Fruit fly (Drosophila melanogaster) whole organism, embryonic: ENCODE data around the gene AGO2.

Experiments used
- Asciz ChIP-seq: fragments of 200-800 bp; sonication (Bioruptor generic); optimal IDR thresholded peaks from 2 replicates; lab custom pipeline; 2017; ENCODE audit warnings: missing biosample characterization, mild to moderate bottlenecking, missing genetic modification characterization, missing genetic modification reagents
- Bdp1 ChIP-seq: fragments of 200-800 bp; sonication (Bioruptor generic); optimal IDR thresholded peaks from 3 replicates; lab custom pipeline; 2016; ENCODE audit warnings: missing biosample characterization, missing genetic modification characterization
- CG15073 ChIP-seq: fragments of 200-800 bp; sonication (Bioruptor generic); optimal IDR thresholded peaks from 2 replicates; lab custom pipeline; 2016; ENCODE audit warnings: missing biosample characterization, missing genetic modification characterization
- CG16815 ChIP-seq: fragments of 200-800 bp; sonication (Bioruptor generic); optimal IDR thresholded peaks from 3 replicates; lab custom pipeline; 2017; ENCODE audit warnings: missing biosample characterization, mild to moderate bottlenecking, missing genetic modification characterization
- CG34224 ChIP-seq: fragments of 200-800 bp; sonication (Bioruptor generic); IDR thresholded peaks from 3 replicates; pipeline ENCODE4 v1.3.6; 2022; ENCODE audit warnings: missing biosample characterization, missing genetic modification characterization; ENCODE audit not compliant: partially characterized antibody
- CG34376 ChIP-seq: fragments of 200-800 bp; sonication (Bioruptor generic); optimal IDR thresholded peaks from 2 replicates; lab custom pipeline; 2018; ENCODE audit warnings: missing biosample characterization, mild to moderate bottlenecking, missing genetic modification characterization
- CG34422 ChIP-seq: fragments of 200-800 bp; sonication (Bioruptor generic); IDR thresholded peaks from 3 replicates; pipeline ENCODE4 v1.3.6; 2022; ENCODE audit warnings: missing biosample characterization, missing genetic modification characterization
- CG4328 ChIP-seq: fragments of 200-800 bp; sonication (Bioruptor generic); optimal IDR thresholded peaks from 3 replicates; lab custom pipeline; 2017; ENCODE audit warnings: missing biosample characterization, missing genetic modification reagents, missing genetic modification characterization
- CG6272 ChIP-seq: fragments of 200-800 bp; sonication (Bioruptor generic); IDR thresholded peaks from 2 replicates; pipeline ENCODE4 v1.3.6; 2022; ENCODE audit warnings: missing biosample characterization, missing genetic modification characterization
- CG7372 ChIP-seq: fragments of 200-800 bp; sonication (Bioruptor generic); IDR thresholded peaks from 2 replicates; pipeline ENCODE4 v1.3.6; 2022; ENCODE audit warnings: missing biosample characterization, missing genetic modification characterization
- CG7928 ChIP-seq: fragments of 200-800 bp; sonication (Bioruptor generic); optimal IDR thresholded peaks from 2 replicates; lab custom pipeline; 2017; ENCODE audit warnings: missing biosample characterization, mild to moderate bottlenecking, missing genetic modification characterization
- D19B ChIP-seq: fragments of 200-800 bp; sonication (Bioruptor generic); optimal IDR thresholded peaks from 2 replicates; lab custom pipeline; 2017; ENCODE audit warnings: missing biosample characterization, mild to moderate bottlenecking, missing genetic modification characterization
- Dad ChIP-seq: fragments of 200-800 bp; sonication (Bioruptor generic); optimal IDR thresholded peaks from 3 replicates; lab custom pipeline; 2016; ENCODE audit warnings: missing biosample characterization, missing genetic modification characterization
- Dek ChIP-seq: fragments of 200-800 bp; sonication (Bioruptor generic); optimal IDR thresholded peaks from 3 replicates; lab custom pipeline; 2019; ENCODE audit warnings: missing biosample characterization, mild to moderate bottlenecking, missing genetic modification characterization, moderate library complexity
- Ets97D ChIP-seq: fragments of 200-800 bp; sonication (Bioruptor generic); optimal IDR thresholded peaks from 3 replicates; lab custom pipeline; 2016; ENCODE audit warnings: missing biosample characterization, missing genetic modification characterization
- HLH4C ChIP-seq: fragments of 200-800 bp; sonication (Bioruptor generic); IDR thresholded peaks from 3 replicates; pipeline ENCODE4 v1.3.6; 2022; ENCODE audit warnings: missing biosample characterization, missing genetic modification characterization; ENCODE audit not compliant: partially characterized antibody
- Hey ChIP-seq: fragments of 200-800 bp; sonication (Bioruptor generic); optimal IDR thresholded peaks from 3 replicates; lab custom pipeline; 2018; ENCODE audit warnings: missing biosample characterization, mild to moderate bottlenecking, missing genetic modification characterization
- Hsf ChIP-seq: fragments of 200-800 bp; sonication (Bioruptor generic); optimal IDR thresholded peaks from 3 replicates; lab custom pipeline; 2016; ENCODE audit warnings: missing biosample characterization, missing genetic modification characterization
- MTF-1 ChIP-seq: fragments of 200-800 bp; sonication (Bioruptor generic); optimal IDR thresholded peaks from 2 replicates; lab custom pipeline; 2018; ENCODE audit warnings: missing biosample characterization, mild to moderate bottlenecking, missing genetic modification characterization, borderline replicate concordance
- Max ChIP-seq: fragments of 200-800 bp; sonication (Bioruptor generic); optimal IDR thresholded peaks from 2 replicates; lab custom pipeline; 2016; ENCODE audit warnings: missing biosample characterization, mild to moderate bottlenecking, missing genetic modification characterization
- Myb ChIP-seq: fragments of 200-800 bp; sonication (Bioruptor generic); optimal IDR thresholded peaks from 2 replicates; lab custom pipeline; 2016; ENCODE audit warnings: missing biosample characterization, missing genetic modification characterization
- NFAT ChIP-seq: fragments of 200-800 bp; sonication (Bioruptor generic); IDR thresholded peaks from 2 replicates; pipeline ENCODE4 v1.3.6; 2022; ENCODE audit warnings: missing biosample characterization, missing genetic modification characterization
- Opbp ChIP-seq: fragments of 200-800 bp; sonication (Bioruptor generic); IDR thresholded peaks from 3 replicates; pipeline ENCODE4 v1.3.6; 2022; ENCODE audit warnings: missing biosample characterization, missing genetic modification characterization; ENCODE audit not compliant: partially characterized antibody
- Six4 ChIP-seq: fragments of 200-800 bp; sonication (Bioruptor generic); optimal IDR thresholded peaks from 2 replicates; lab custom pipeline; 2016; ENCODE audit warnings: missing biosample characterization, missing genetic modification characterization
- Sox100B ChIP-seq: fragments of 200-800 bp; sonication (Bioruptor generic); optimal IDR thresholded peaks from 3 replicates; lab custom pipeline; 2018; ENCODE audit warnings: missing biosample characterization, mild to moderate bottlenecking, missing genetic modification characterization
- Taf1 ChIP-seq: fragments of 200-800 bp; sonication (Bioruptor generic); IDR thresholded peaks from 2 replicates; pipeline ENCODE4 v1.3.6; 2022; ENCODE audit warnings: missing biosample characterization, missing genetic modification characterization
- ara ChIP-seq: fragments of 200-800 bp; sonication (Bioruptor generic); IDR thresholded peaks from 2 replicates; pipeline ENCODE4 v1.3.6; 2022; ENCODE audit warnings: missing biosample characterization, missing genetic modification characterization
- bigmax ChIP-seq: fragments of 200-800 bp; sonication (Bioruptor generic); optimal IDR thresholded peaks from 2 replicates; lab custom pipeline; 2018; ENCODE audit warnings: missing biosample characterization, mild to moderate bottlenecking, missing genetic modification characterization
- corto ChIP-seq: fragments of 200-800 bp; sonication (Bioruptor generic); optimal IDR thresholded peaks from 2 replicates; lab custom pipeline; 2016; ENCODE audit warnings: missing biosample characterization, mild to moderate bottlenecking, missing genetic modification characterization, moderate library complexity
- ems ChIP-seq: fragments of 200-800 bp; sonication (Bioruptor generic); optimal IDR thresholded peaks from 3 replicates; lab custom pipeline; 2016; ENCODE audit warnings: missing biosample characterization, missing genetic modification characterization
- fd3F ChIP-seq: fragments of 200-800 bp; sonication (Bioruptor generic); optimal IDR thresholded peaks from 2 replicates; lab custom pipeline; 2018; ENCODE audit warnings: missing biosample characterization, mild to moderate bottlenecking, missing genetic modification characterization, moderate library complexity
- fru ChIP-seq: fragments of >200 bp; optimal IDR thresholded peaks from 2 replicates; lab custom pipeline; 2017
- gcm ChIP-seq: fragments of 200-800 bp; sonication (Bioruptor generic); optimal IDR thresholded peaks from 2 replicates; lab custom pipeline; 2019; ENCODE audit warnings: missing biosample characterization, mild to moderate bottlenecking, missing genetic modification characterization, moderate library complexity
- gt ChIP-seq: fragments of 200-800 bp; sonication (Bioruptor generic); IDR thresholded peaks from 2 replicates; pipeline ENCODE4 v1.3.6; 2022; ENCODE audit warnings: missing biosample characterization, missing genetic modification characterization
- hb ChIP-seq: fragments of 200-800 bp; sonication (Bioruptor generic); IDR thresholded peaks from 3 replicates; pipeline ENCODE4 v1.3.6; 2022; ENCODE audit warnings: missing biosample characterization, missing genetic modification characterization; ENCODE audit not compliant: partially characterized antibody
- ind ChIP-seq: fragments of 200-800 bp; sonication (Bioruptor generic); optimal IDR thresholded peaks from 3 replicates; lab custom pipeline; 2016; ENCODE audit warnings: missing biosample characterization, missing genetic modification characterization
- lov ChIP-seq, 2 experiments: fragments of 200-800 bp in 1 of 2; fragments of >200 bp in 1 of 2; sonication (Bioruptor generic) in 1 of 2; IDR thresholded peaks in 1 of 2; optimal IDR thresholded peaks in 1 of 2; 2 replicates in 1 of 2; 3 replicates in 1 of 2; pipeline versions ENCODE4 v1.3.6 to Lab custom; 2017 to 2022; ENCODE audit warnings: missing biosample characterization in 1 of 2, missing genetic modification characterization in 1 of 2
- repo ChIP-seq: fragments of 200-800 bp; sonication (Bioruptor generic); optimal IDR thresholded peaks from 2 replicates; lab custom pipeline; 2016; ENCODE audit warnings: missing biosample characterization, missing genetic modification characterization
- run ChIP-seq: fragments of 200-800 bp; sonication (Bioruptor generic); optimal IDR thresholded peaks from 3 replicates; lab custom pipeline; 2018; ENCODE audit warnings: missing biosample characterization, mild to moderate bottlenecking, missing genetic modification characterization
- sim ChIP-seq: fragments of 200-800 bp; sonication (Bioruptor generic); IDR thresholded peaks from 2 replicates; pipeline ENCODE4 v1.3.6; 2022; ENCODE audit warnings: missing biosample characterization, missing genetic modification characterization
- sima ChIP-seq: fragments of 200-800 bp; sonication (Bioruptor generic); optimal IDR thresholded peaks from 2 replicates; lab custom pipeline; 2016; ENCODE audit warnings: missing biosample characterization, missing genetic modification characterization
- so ChIP-seq: fragments of 200-800 bp; sonication (Bioruptor generic); IDR thresholded peaks from 3 replicates; pipeline ENCODE4 v1.3.6; 2022; ENCODE audit warnings: missing biosample characterization, missing genetic modification characterization
- ssp ChIP-seq: fragments of 200-800 bp; sonication (Bioruptor generic); IDR thresholded peaks from 2 replicates; pipeline ENCODE4 v1.3.6; 2022; ENCODE audit warnings: missing biosample characterization, missing genetic modification characterization
- trh ChIP-seq: fragments of 200-800 bp; sonication (Bioruptor generic); optimal IDR thresholded peaks from 2 replicates; lab custom pipeline; 2016; ENCODE audit warnings: missing biosample characterization, missing genetic modification characterization
- tup ChIP-seq: fragments of 200-800 bp; sonication (Bioruptor generic); optimal IDR thresholded peaks from 2 replicates; lab custom pipeline; 2016; ENCODE audit warnings: missing biosample characterization, mild to moderate bottlenecking, missing genetic modification characterization, moderate library complexity
- twi ChIP-seq: fragments of 200-800 bp; optimal IDR thresholded peaks from 2 replicates; lab custom pipeline; 2019; ENCODE audit warnings: missing biosample characterization, mild to moderate bottlenecking, missing genetic modification characterization, moderate library complexity
- yki ChIP-seq: fragments of >200 bp; optimal IDR thresholded peaks from 3 replicates; lab custom pipeline; 2018
- zen ChIP-seq: fragments of 200-800 bp; sonication (Bioruptor generic); optimal IDR thresholded peaks from 3 replicates; lab custom pipeline; 2018; ENCODE audit warnings: missing biosample characterization, mild to moderate bottlenecking, missing genetic modification characterization, moderate library complexity

AGO2 gene

DNA sequence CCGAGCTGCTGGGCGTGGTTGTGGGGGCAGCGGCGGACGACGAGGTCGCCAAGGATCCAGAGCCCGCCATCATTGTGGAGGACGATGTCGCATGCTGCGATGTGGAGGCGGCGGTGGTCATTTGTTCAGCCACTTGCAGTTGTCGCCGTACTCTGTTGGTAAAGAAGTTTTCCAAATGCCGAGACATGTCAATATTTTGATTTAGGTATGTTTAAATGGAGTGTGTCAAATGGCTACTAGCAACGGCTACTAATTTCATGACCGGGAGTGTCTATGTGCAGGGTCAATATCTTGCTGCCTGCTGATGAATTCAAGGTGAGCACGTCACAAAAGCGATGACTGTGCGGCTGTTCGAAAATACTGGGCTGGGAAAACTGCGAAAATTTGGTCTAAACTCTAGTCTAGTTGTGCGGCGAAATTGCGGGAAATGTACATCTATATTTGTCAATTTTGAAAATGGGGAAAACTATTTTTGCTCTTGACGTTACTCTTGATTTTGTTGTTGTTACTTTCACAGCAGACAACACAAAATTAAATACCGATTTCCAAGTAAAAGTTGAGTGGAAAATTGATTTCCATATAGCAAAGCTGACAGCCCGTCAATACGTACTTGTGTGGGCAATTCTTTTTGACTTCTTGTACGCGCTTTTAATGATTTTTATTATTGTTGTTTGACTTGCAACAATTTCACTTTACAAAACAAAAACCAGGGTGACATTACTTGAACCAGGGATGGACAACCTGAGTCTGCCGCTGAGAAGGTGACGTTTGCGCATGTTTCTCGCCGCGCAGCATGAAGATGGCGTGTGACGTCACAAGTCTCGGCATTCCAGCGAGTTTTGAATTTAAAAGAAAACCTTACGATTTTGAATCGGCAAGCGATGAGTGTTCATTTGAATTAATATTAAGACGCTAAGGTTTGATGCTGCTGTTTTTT is 33.8 kb downstream of the AGO2 start, which contains the start of gene CG7656 (continued):
- peak; percentile 40 for TF ChIP-seq ssp (GFP tag; lab: Robert Waterston, UW)
- TF ChIP-seq CG7372 (GFP tag; lab: Robert Waterston, UW) = peak; percentile 68
- TF ChIP-seq repo (GFP tag; lab: Kevin White, UChicago) = peak; percentile 63
- TF ChIP-seq CG16815 (GFP tag; lab: Kevin White, UChicago) = peak; percentile 47
- peak; percentile 68 for TF ChIP-seq Dad (GFP tag; lab: Kevin White, UChicago)
- no peak for TF ChIP-seq CG4328
- TF ChIP-seq corto = no peak
- peak; percentile 64 for TF ChIP-seq Bdp1
- no peak for TF ChIP-seq fd3F (GFP tag; lab: Kevin White, UChicago)
- TF ChIP-seq Hey = no peak
- TF ChIP-seq Six4 (GFP tag; lab: Kevin White, UChicago) = peak; percentile 52
- peak; percentile 37 for TF ChIP-seq zen
- TF ChIP-seq tup = peak; percentile 53
- TF ChIP-seq gcm (GFP tag; lab: Kevin White, UChicago) = no peak
- peak; percentile 60 for TF ChIP-seq Ets97D
- TF ChIP-seq gt = no peak; the same call in 1 of the 2 replicates
- peak; percentile 79 for TF ChIP-seq ind (GFP tag; lab: Kevin White, UChicago)
- TF ChIP-seq Sox100B = no peak
- peak; percentile 27; the same call in 1 of the 3 replicates for TF ChIP-seq so
- peak; percentile 47; the same call in 1 of the 2 replicates for TF ChIP-seq CG6272
- no peak for TF ChIP-seq CG34224
- peak; percentile 50 for TF ChIP-seq CG34376
- no peak for TF ChIP-seq CG15073 (GFP tag; lab: Kevin White, UChicago)
- TF ChIP-seq Max = peak; percentile 43
- TF ChIP-seq sima (GFP tag; lab: Kevin White, UChicago) = no peak
- TF ChIP-seq Hsf (GFP tag; lab: Kevin White, UChicago) = peak; percentile 74
- 0 out of 2 replicates have a peak, but pooled peaks have one; percentile 10 for TF ChIP-seq Taf1
- TF ChIP-seq ara (GFP tag; lab: Robert Waterston, UW) = peak; percentile 48; the same call in 1 of the 2 replicates
- TF ChIP-seq yki (lab: Kevin White, UChicago) = peak; percentile 10
- no peak for TF ChIP-seq Opbp
- peak; percentile 49 for TF ChIP-seq Myb
- peak; percentile 85 for TF ChIP-seq ems (GFP tag; lab: Kevin White, UChicago)
- peak; percentile 100 for TF ChIP-seq CG7928 (GFP tag; lab: Kevin White, UChicago)
- peak; percentile 83 for TF ChIP-seq NFAT (GFP tag; lab: Robert Waterston, UW)
- TF ChIP-seq D19B (GFP tag; lab: Kevin White, UChicago) = no peak
- TF ChIP-seq Asciz (GFP tag; lab: Kevin White, UChicago) = no peak
- peak; percentile 58; the same call in 2 of the 3 replicates for TF ChIP-seq CG34422
- no peak for TF ChIP-seq lov (optimal IDR thresholded peaks at IDR 0.05; lab: Kevin White, UChicago)
- 0 out of 3 replicates have a peak, but pooled peaks have one; percentile 41 for TF ChIP-seq lov (GFP tag; IDR thresholded peaks at IDR 0.05; lab: Robert Waterston, UW)
- TF ChIP-seq run (tag; lab: Kevin White, UChicago) = no peak
- peak; percentile 66 for TF ChIP-seq Dek
- TF ChIP-seq HLH4C (GFP tag; lab: Robert Waterston, UW) = no peak
- no peak for TF ChIP-seq sim (GFP tag; lab: Robert Waterston, UW)
- no peak for TF ChIP-seq trh
- TF ChIP-seq fru (lab: Kevin White, UChicago) = no peak
- no peak for TF ChIP-seq twi (tag; lab: Kevin White, UChicago)
- TF ChIP-seq hb (GFP tag; lab: Robert Waterston, UW) = 0 out of 3 replicates have a peak, but pooled peaks have one; percentile 29
- TF ChIP-seq bigmax (GFP tag; lab: Kevin White, UChicago) = no peak
- peak; percentile 37 for TF ChIP-seq MTF-1
